Fruit fly (Drosophila melanogaster) whole organism, embryonic: ENCODE data around the gene Or85a.

ENCODE experiments used
- BEAF-32 ChIP-seq: fragments of 200-800 bp; sonication (Bioruptor generic); optimal IDR thresholded peaks from 3 replicates; lab custom pipeline; 2017; ENCODE audit warnings: missing biosample characterization, missing genetic modification characterization, mild to moderate bottlenecking, moderate library complexity, missing genetic modification reagents
- Bteb2 ChIP-seq: fragments of 200-800 bp; sonication (Bioruptor generic); optimal IDR thresholded peaks from 2 replicates; lab custom pipeline; 2016; ENCODE audit warnings: missing biosample characterization, missing genetic modification characterization
- CG12155 ChIP-seq: fragments of 200-800 bp; sonication (Bioruptor generic); optimal IDR thresholded peaks from 3 replicates; lab custom pipeline; 2016; ENCODE audit warnings: missing biosample characterization, missing genetic modification characterization
- CG12769 ChIP-seq: fragments of 200-800 bp; sonication (Bioruptor generic); optimal IDR thresholded peaks from 2 replicates; lab custom pipeline; 2019; ENCODE audit warnings: missing biosample characterization, mild to moderate bottlenecking, missing genetic modification characterization, moderate library complexity
- CG16813 ChIP-seq: fragments of 200-800 bp; sonication (Bioruptor generic); IDR thresholded peaks from 3 replicates; pipeline ENCODE4 v1.3.6; 2022; ENCODE audit warnings: missing biosample characterization, missing genetic modification characterization; ENCODE audit not compliant: partially characterized antibody
- CG17361 ChIP-seq: fragments of 200-800 bp; sonication (Bioruptor generic); IDR thresholded peaks from 3 replicates; pipeline ENCODE4 v1.3.6; 2022; ENCODE audit warnings: missing biosample characterization, missing genetic modification characterization
- CG18599 ChIP-seq: fragments of 200-800 bp; sonication (Bioruptor generic); optimal IDR thresholded peaks from 3 replicates; lab custom pipeline; 2017; ENCODE audit warnings: missing biosample characterization, missing genetic modification characterization, mild to moderate bottlenecking, moderate library complexity, missing genetic modification reagents
- CG18619 ChIP-seq: fragments of 200-800 bp; sonication (Bioruptor generic); optimal IDR thresholded peaks from 3 replicates; lab custom pipeline; 2017; ENCODE audit warnings: missing biosample characterization, mild to moderate bottlenecking, missing genetic modification characterization
- CG2120 ChIP-seq: fragments of 200-800 bp; sonication (Bioruptor generic); optimal IDR thresholded peaks from 3 replicates; lab custom pipeline; 2016; ENCODE audit warnings: missing biosample characterization, missing genetic modification characterization
- CG32767 ChIP-seq: fragments of 200-800 bp; sonication (Bioruptor generic); IDR thresholded peaks from 2 replicates; pipeline ENCODE4 v1.3.6; 2022; ENCODE audit warnings: missing biosample characterization, missing genetic modification characterization
- CG33213 ChIP-seq: fragments of 200-800 bp; sonication (Bioruptor generic); optimal IDR thresholded peaks from 3 replicates; lab custom pipeline; 2016; ENCODE audit warnings: missing biosample characterization, missing genetic modification characterization
- CG4282 ChIP-seq: fragments of 200-800 bp; sonication (Bioruptor generic); optimal IDR thresholded peaks from 2 replicates; lab custom pipeline; 2016; ENCODE audit warnings: missing biosample characterization, missing genetic modification characterization
- CG43689 ChIP-seq: fragments of 200-800 bp; sonication (Bioruptor generic); IDR thresholded peaks from 2 replicates; pipeline ENCODE4 v1.3.6; 2022; ENCODE audit warnings: missing biosample characterization, missing genetic modification characterization
- CG5245 ChIP-seq: fragments of 200-800 bp; sonication (Bioruptor generic); optimal IDR thresholded peaks from 3 replicates; lab custom pipeline; 2016; ENCODE audit warnings: missing biosample characterization, missing genetic modification characterization
- CG6272 ChIP-seq: fragments of 200-800 bp; sonication (Bioruptor generic); IDR thresholded peaks from 2 replicates; pipeline ENCODE4 v1.3.6; 2022; ENCODE audit warnings: missing biosample characterization, missing genetic modification characterization
- CG6689 ChIP-seq: fragments of 200-800 bp; sonication (Bioruptor generic); IDR thresholded peaks from 2 replicates; pipeline ENCODE4 v1.3.6; 2022; ENCODE audit warnings: missing biosample characterization, missing genetic modification characterization
- CG7357 ChIP-seq: fragments of 200-800 bp; sonication (Bioruptor generic); IDR thresholded peaks from 3 replicates; pipeline ENCODE4 v1.3.6; 2022; ENCODE audit warnings: missing biosample characterization, missing genetic modification characterization
- CTCF ChIP-seq: fragments of 200-800 bp; sonication (Bioruptor generic); optimal IDR thresholded peaks from 2 replicates; lab custom pipeline; 2017; ENCODE audit warnings: missing biosample characterization, mild to moderate bottlenecking, missing genetic modification characterization, moderate library complexity
- Camta ChIP-seq: fragments of 200-800 bp; sonication (Bioruptor generic); optimal IDR thresholded peaks from 2 replicates; lab custom pipeline; 2016; ENCODE audit warnings: missing biosample characterization, missing genetic modification characterization
- CkIIα-i1 ChIP-seq: fragments of 200-800 bp; sonication (Bioruptor generic); IDR thresholded peaks from 2 replicates; pipeline ENCODE4 v1.3.6; 2022; ENCODE audit warnings: missing biosample characterization, missing genetic modification characterization
- Dad ChIP-seq: fragments of 200-800 bp; sonication (Bioruptor generic); optimal IDR thresholded peaks from 3 replicates; lab custom pipeline; 2016; ENCODE audit warnings: missing biosample characterization, missing genetic modification characterization
- Ets97D ChIP-seq: fragments of 200-800 bp; sonication (Bioruptor generic); optimal IDR thresholded peaks from 3 replicates; lab custom pipeline; 2016; ENCODE audit warnings: missing biosample characterization, missing genetic modification characterization
- HLH3B ChIP-seq: fragments of 200-800 bp; sonication (Bioruptor generic); IDR thresholded peaks from 2 replicates; pipeline ENCODE4 v1.3.6; 2022; ENCODE audit warnings: missing biosample characterization, missing genetic modification characterization
- Hmr ChIP-seq: fragments of 200-800 bp; sonication (Bioruptor generic); optimal IDR thresholded peaks from 3 replicates; lab custom pipeline; 2017; ENCODE audit warnings: mild to moderate bottlenecking, missing biosample characterization, missing genetic modification reagents, missing genetic modification characterization
- Hr3 ChIP-seq: fragments of 200-800 bp; sonication (Bioruptor generic); optimal IDR thresholded peaks from 3 replicates; lab custom pipeline; 2016; ENCODE audit warnings: missing biosample characterization, missing genetic modification characterization
- MESR4 ChIP-seq: fragments of 200-800 bp; sonication (Bioruptor generic); optimal IDR thresholded peaks from 2 replicates; lab custom pipeline; 2018; ENCODE audit warnings: missing biosample characterization, mild to moderate bottlenecking, missing genetic modification characterization, moderate library complexity
- NFAT ChIP-seq: fragments of 200-800 bp; sonication (Bioruptor generic); IDR thresholded peaks from 2 replicates; pipeline ENCODE4 v1.3.6; 2022; ENCODE audit warnings: missing biosample characterization, missing genetic modification characterization
- Oaz ChIP-seq: fragments of 200-800 bp; sonication (Bioruptor generic); IDR thresholded peaks from 2 replicates; pipeline ENCODE4 v1.3.6; 2022; ENCODE audit warnings: missing biosample characterization, missing genetic modification characterization
- Stat92E ChIP-seq, 3 experiments: fragments of >200 bp in 2 of 3; fragments of 200-800 bp in 1 of 3; sonication (Bioruptor generic) in 1 of 3; optimal IDR thresholded peaks; 2 replicates each; lab custom pipeline; 2017 to 2019; ENCODE audit warnings: missing biosample characterization in 3 of 3, missing genetic modification characterization in 3 of 3, mild to moderate bottlenecking in 1 of 3, moderate library complexity in 1 of 3
- TFAM ChIP-seq: fragments of 200-800 bp; sonication (Bioruptor generic); optimal IDR thresholded peaks from 2 replicates; lab custom pipeline; 2017; ENCODE audit warnings: missing biosample characterization, missing genetic modification characterization, inconsistent platforms
- Xbp1 ChIP-seq: fragments of 200-800 bp; sonication (Bioruptor generic); optimal IDR thresholded peaks from 3 replicates; lab custom pipeline; 2016; ENCODE audit warnings: missing biosample characterization, mild to moderate bottlenecking, missing genetic modification characterization
- ara ChIP-seq: fragments of 200-800 bp; sonication (Bioruptor generic); IDR thresholded peaks from 2 replicates; pipeline ENCODE4 v1.3.6; 2022; ENCODE audit warnings: missing biosample characterization, missing genetic modification characterization
- bowl ChIP-seq: fragments of 200-800 bp; sonication (Bioruptor generic); IDR thresholded peaks from 2 replicates; pipeline ENCODE4 v1.3.6; 2022; ENCODE audit warnings: missing biosample characterization, missing genetic modification characterization
- br ChIP-seq: fragments of >200 bp; optimal IDR thresholded peaks from 2 replicates; lab custom pipeline; 2017
- caup ChIP-seq: fragments of 200-800 bp; sonication (Bioruptor generic); optimal IDR thresholded peaks from 3 replicates; lab custom pipeline; 2017; ENCODE audit warnings: missing biosample characterization, mild to moderate bottlenecking, missing genetic modification characterization, moderate library complexity; ENCODE audit not compliant: severe bottlenecking
- chif ChIP-seq, 2 experiments: fragments of 200-800 bp; sonication (Bioruptor generic); optimal IDR thresholded peaks; 3 replicates each; lab custom pipeline; 2016; ENCODE audit warnings: missing biosample characterization in 2 of 2, missing genetic modification characterization in 2 of 2
- ci ChIP-seq: fragments of 200-800 bp; sonication (Bioruptor generic); IDR thresholded peaks from 3 replicates; pipeline ENCODE4 v1.3.6; 2022; ENCODE audit warnings: missing biosample characterization, missing genetic modification characterization
- cwo ChIP-seq: fragments of 200-800 bp; sonication (Bioruptor generic); optimal IDR thresholded peaks from 3 replicates; lab custom pipeline; 2017; ENCODE audit warnings: missing biosample characterization, missing genetic modification characterization, mild to moderate bottlenecking, moderate library complexity, missing genetic modification reagents
- emc ChIP-seq: fragments of 200-800 bp; sonication (Bioruptor generic); optimal IDR thresholded peaks from 2 replicates; lab custom pipeline; 2016; ENCODE audit warnings: missing biosample characterization, missing genetic modification characterization
- hbn ChIP-seq: fragments of 200-800 bp; sonication (Bioruptor generic); IDR thresholded peaks from 2 replicates; pipeline ENCODE4 v1.3.6; 2022; ENCODE audit warnings: missing biosample characterization, missing genetic modification characterization; ENCODE audit not compliant: partially characterized antibody
- hkb ChIP-seq, 2 experiments: fragments of 200-800 bp in 1 of 2; fragments of >200 bp in 1 of 2; sonication (Bioruptor generic) in 1 of 2; IDR thresholded peaks in 1 of 2; optimal IDR thresholded peaks in 1 of 2; 2 replicates each; pipeline versions ENCODE4 v1.3.6 to Lab custom; 2017 to 2022; ENCODE audit warnings: missing biosample characterization in 1 of 2, missing genetic modification characterization in 1 of 2
- insv ChIP-seq, 2 experiments: fragments of 200-800 bp; sonication (Bioruptor generic); optimal IDR thresholded peaks; 3 replicates each; lab custom pipeline; 2016 to 2018; ENCODE audit warnings: missing biosample characterization in 2 of 2, missing genetic modification characterization in 2 of 2
- jigr1 ChIP-seq: fragments of 200-800 bp; sonication (Bioruptor generic); IDR thresholded peaks from 3 replicates; pipeline ENCODE4 v1.3.6; 2022; ENCODE audit warnings: missing biosample characterization, missing genetic modification characterization
- onecut ChIP-seq: fragments of 200-800 bp; sonication (Bioruptor generic); IDR thresholded peaks from 2 replicates; pipeline ENCODE4 v1.3.6; 2022; ENCODE audit warnings: missing biosample characterization, missing genetic modification characterization
- ranshi ChIP-seq: fragments of 200-800 bp; sonication (Bioruptor generic); IDR thresholded peaks from 2 replicates; pipeline ENCODE4 v1.3.6; 2022; ENCODE audit warnings: missing biosample characterization, missing genetic modification characterization
- sens ChIP-seq: fragments of 200-800 bp; sonication (Bioruptor generic); peaks from one replicate; lab custom pipeline; 2016; ENCODE audit warnings: missing biosample characterization, missing genetic modification characterization
- sug ChIP-seq: fragments of 200-800 bp; optimal IDR thresholded peaks from 2 replicates; lab custom pipeline; 2019; ENCODE audit warnings: missing biosample characterization, mild to moderate bottlenecking, missing genetic modification characterization, moderate library complexity
- vfl ChIP-seq: fragments of 200-800 bp; sonication (Bioruptor generic); optimal IDR thresholded peaks from 2 replicates; lab custom pipeline; 2016; ENCODE audit warnings: missing biosample characterization, missing genetic modification characterization
- z ChIP-seq: fragments of 200-800 bp; sonication (Bioruptor generic); IDR thresholded peaks from 3 replicates; pipeline ENCODE4 v1.3.6; 2022; ENCODE audit warnings: missing biosample characterization, missing genetic modification characterization
- zen2 ChIP-seq: fragments of 200-800 bp; sonication (Bioruptor generic); IDR thresholded peaks from 3 replicates; pipeline ENCODE4 v1.3.6; 2022; ENCODE audit warnings: missing biosample characterization, missing genetic modification characterization; ENCODE audit not compliant: partially characterized antibody

Or85a gene

dm6 chr3R:8305110-8305509 lies 16.4 kb upstream of the Or85a start, which contains the start of gene Sgt1 (continued):
- TF ChIP-seq CG33213 (GFP tag; lab: Kevin White, UChicago) (peak; percentile 80), caup (GFP tag; lab: Kevin White, UChicago) (peak; percentile 16), BEAF-32 (GFP tag; lab: Kevin White, UChicago) (peak; percentile 78), CG18619 (peak; percentile 22), NFAT (GFP tag; lab: Robert Waterston, UW) (peak; percentile 66; the same call in 1 of the 2 replicates), CG4282 (peak; percentile 14), z (GFP tag; lab: Robert Waterston, UW) (no peak), CG32767 (GFP tag; lab: Robert Waterston, UW) (no peak), CG43689 (GFP tag; lab: Robert Waterston, UW) (no peak), bowl (GFP tag; lab: Robert Waterston, UW) (no peak), jigr1 (GFP tag; lab: Robert Waterston, UW) (no peak), hbn (GFP tag; lab: Robert Waterston, UW) (peak; percentile 70), CTCF (GFP tag; lab: Kevin White, UChicago) (peak; percentile 56), chif (GFP tag; optimal IDR thresholded peaks at IDR 0.05; lab: Kevin White, UChicago) (peak; percentile 4 to 15), CG2120 (GFP tag; lab: Kevin White, UChicago) (peak; percentile 77), CG17361 (GFP tag; lab: Robert Waterston, UW) (0 out of 3 replicates have a peak, but pooled peaks have one; percentile 21), sug (tag; lab: Kevin White, UChicago) (peak; percentile 75), Bteb2 (GFP tag; lab: Kevin White, UChicago) (peak; percentile 18), CG5245 (GFP tag; lab: Kevin White, UChicago) (peak; percentile 44), CG6689 (GFP tag; lab: Robert Waterston, UW) (no peak), Hr3 (peak; percentile 11), MESR4 (GFP tag; lab: Kevin White, UChicago) (peak; percentile 94), onecut (GFP tag; lab: Robert Waterston, UW) (peak; percentile 42; the same call in 1 of the 2 replicates), CG6272 (0 out of 2 replicates have a peak, but pooled peaks have one; percentile 28), zen2 (GFP tag; lab: Robert Waterston, UW) (peak; percentile 64; the same call in 1 of the 3 replicates), Ets97D (GFP tag; lab: Kevin White, UChicago) (peak; percentile 87), ranshi (GFP tag; lab: Robert Waterston, UW) (no peak), CG12769 (tag; lab: Kevin White, UChicago) (no peak), CG12155 (peak; percentile 44)

- TF ChIP-seq TFAM (no peak), vfl (GFP tag; lab: Kevin White, UChicago) (no peak), ci (GFP tag; lab: Robert Waterston, UW) (0 out of 3 replicates have a peak, but pooled peaks have one; percentile 20), CG18599 (GFP tag; lab: Kevin White, UChicago) (no peak), emc (GFP tag; lab: Kevin White, UChicago) (no peak), Stat92E (GFP tag; optimal IDR thresholded peaks at IDR 0.05; lab: Kevin White, UChicago) (peak in 1 of 3 experiments; percentile 59), cwo (GFP tag; lab: Kevin White, UChicago) (peak; percentile 55), Dad (GFP tag; lab: Kevin White, UChicago) (no peak), Oaz (GFP tag; lab: Robert Waterston, UW) (no peak), Camta (GFP tag; lab: Kevin White, UChicago) (no peak), sens (peak; percentile 50), ara (GFP tag; lab: Robert Waterston, UW) (no peak), Xbp1 (GFP tag; lab: Kevin White, UChicago) (no peak), CG33213 (GFP tag; lab: Kevin White, UChicago) (no peak), insv (GFP tag; optimal IDR thresholded peaks at IDR 0.05; lab: Kevin White, UChicago) (peak; percentile 98 to 100), CkIIα-i1 (no peak), hkb (optimal IDR thresholded peaks at IDR 0.05; lab: Kevin White, UChicago) (peak; percentile 22), hkb (GFP tag; IDR thresholded peaks at IDR 0.05; lab: Robert Waterston, UW) (no peak), Hmr (GFP tag; lab: Kevin White, UChicago) (no peak), br (lab: Kevin White, UChicago) (no peak), CG7357 (no peak), CG16813 (GFP tag; lab: Robert Waterston, UW) (peak; percentile 35; the same call in 1 of the 3 replicates), HLH3B (GFP tag; lab: Robert Waterston, UW) (no peak)
Observed at dm6 chr3R:8306188-8306926, 15.2 kb upstream of the Or85a start.
